Worm (Caenorhabditis elegans): ENCODE results near the gene trpp-3.

DNA sequence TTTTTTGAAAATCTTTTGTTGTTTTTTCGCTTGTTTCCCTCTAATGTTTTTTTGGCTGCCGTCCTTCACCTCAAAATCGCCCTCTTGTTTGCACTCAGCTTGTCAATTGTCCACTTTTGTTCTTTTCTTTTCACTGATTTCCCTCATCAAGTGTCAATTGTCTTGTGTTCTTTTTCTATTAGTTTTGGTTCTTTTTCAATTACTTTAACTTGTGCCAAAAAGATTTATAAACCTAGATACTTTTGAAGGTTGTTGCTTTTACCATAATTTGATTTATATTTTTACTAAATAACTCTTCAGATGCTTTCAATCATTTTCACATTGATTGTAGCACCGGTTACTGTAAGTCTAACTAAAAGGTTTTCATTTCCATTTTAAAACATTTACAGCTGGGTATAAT is 43.1 kb downstream of the trpp-3 start, which contains the start of gene C48B4.13:
- no peak for TF ChIP-seq T22C8.4 (GFP tag; IDR thresholded peaks at IDR 0.05)
- TF ChIP-seq ztf-23 (GFP tag; IDR thresholded peaks at IDR 0.05), result no peak
- no peak for TF ChIP-seq flt-1 (GFP tag; IDR thresholded peaks at IDR 0.05)
- no peak for TF ChIP-seq ref-1 (GFP tag; conservative IDR thresholded peaks at IDR 0.05)
- no peak for TF ChIP-seq cog-1 (tag; optimal IDR thresholded peaks at IDR 0.05)
- no peak for TF ChIP-seq ztf-29 (GFP tag; IDR thresholded peaks at IDR 0.05)
- TF ChIP-seq klf-2 (GFP tag; conservative IDR thresholded peaks at IDR 0.05), result no peak

All from whole organism, midembryonic.